Worm (Caenorhabditis elegans) whole organism, early embryonic: ENCODE data around the gene Y4C6A.4.
"Not testable (repeated sequence)": the region's sequence is repeated elsewhere in the genome, so short reads cannot be mapped to it uniquely, and the experiment has no call there.

Source experiments
- B0310.2 ChIP-seq: sonication (generic microtip); optimal IDR thresholded peaks from 2 replicates; lab custom pipeline; 2016; ENCODE audit warnings: mild to moderate bottlenecking, missing genetic modification characterization, missing compliant biosample characterization
- F13C5.2 ChIP-seq: sonication (generic microtip); optimal IDR thresholded peaks from 2 replicates; lab custom pipeline; 2017; ENCODE audit warnings: mild to moderate bottlenecking, missing genetic modification characterization, inconsistent platforms, missing compliant biosample characterization
- aly-1 ChIP-seq: sonication (generic microtip); optimal IDR thresholded peaks from 2 replicates; lab custom pipeline; 2016; ENCODE audit warnings: missing genetic modification characterization, missing compliant biosample characterization
- ama-1 ChIP-seq: fragments of 150-350 bp; optimal IDR thresholded peaks from 2 replicates; lab custom pipeline; 2014
- ceh-36 ChIP-seq: sonication (generic microtip); optimal IDR thresholded peaks from 2 replicates; lab custom pipeline; 2016; ENCODE audit warnings: missing genetic modification characterization, inconsistent platforms, missing compliant biosample characterization
- ets-7 ChIP-seq: sonication (generic microtip); optimal IDR thresholded peaks from 2 replicates; lab custom pipeline; 2016; ENCODE audit warnings: missing genotype, missing genetic modification characterization, missing compliant biosample characterization
- flt-1 ChIP-seq: fragments of 200-800 bp; sonication (Bioruptor generic); IDR thresholded peaks from 2 replicates; pipeline ENCODE4 v1.3.6; 2022; ENCODE audit warnings: missing genetic modification characterization, missing compliant biosample characterization
- hmg-4 ChIP-seq: fragments of 200-800 bp; sonication (Bioruptor generic); optimal IDR thresholded peaks from 2 replicates; lab custom pipeline; 2018; ENCODE audit warnings: mild to moderate bottlenecking, missing genetic modification characterization, missing compliant biosample characterization
- scrt-1 ChIP-seq: fragments of 200-800 bp; sonication (Bioruptor generic); IDR thresholded peaks from 2 replicates; pipeline ENCODE4 v1.3.6; 2022; ENCODE audit warnings: missing genetic modification characterization, missing compliant biosample characterization
- tbx-11 ChIP-seq: fragments of 200-800 bp; sonication (Bioruptor generic); IDR thresholded peaks from 2 replicates; pipeline ENCODE4 v1.3.6; 2022; ENCODE audit warnings: missing genetic modification characterization, missing compliant biosample characterization
- tbx-37 ChIP-seq: fragments of 200-800 bp; sonication (Bioruptor generic); conservative IDR thresholded peaks from 2 replicates; pipeline ENCODE4 v1.3.6; 2022; ENCODE audit warnings: missing genetic modification reagents, missing genetic modification characterization, missing compliant biosample characterization

- not testable (repeated sequence) for TF ChIP-seq tbx-11; hmg-4 (GFP tag; lab: Kevin White, UChicago); aly-1 (tag; lab: Kevin White, UChicago); F13C5.2 (tag; lab: Kevin White, UChicago); tbx-37; scrt-1 (GFP tag; lab: Robert Waterston, UW); ama-1 (lab: Kevin White, UChicago); B0310.2 (tag; lab: Kevin White, UChicago); ceh-36 (tag; lab: Kevin White, UChicago); flt-1 (GFP tag; lab: Robert Waterston, UW); ets-7
Observed at ce11 chrIV:5486208-5486731, 33.5 kb downstream of the Y4C6A.4 start, which contains the start of the genes snpc-3.1 and puf-7.
